Fruit fly (Drosophila melanogaster) whole organism, embryonic: Measurements from ENCODE around the gene stv.

Source experiments
- Blimp-1 ChIP-seq: fragments of 200-800 bp; sonication (Bioruptor generic); optimal IDR thresholded peaks from 3 replicates; lab custom pipeline; 2018; ENCODE audit warnings: missing biosample characterization, missing genetic modification characterization, mild to moderate bottlenecking, moderate library complexity, missing genetic modification reagents
- CG10147 ChIP-seq: fragments of 200-800 bp; sonication (Bioruptor generic); optimal IDR thresholded peaks from 2 replicates; lab custom pipeline; 2019; ENCODE audit warnings: missing biosample characterization, mild to moderate bottlenecking, missing genetic modification characterization, moderate library complexity
- CG10267 ChIP-seq: fragments of 200-800 bp; sonication (Bioruptor generic); optimal IDR thresholded peaks from 2 replicates; lab custom pipeline; 2018; ENCODE audit warnings: missing biosample characterization, mild to moderate bottlenecking, missing genetic modification characterization, moderate library complexity
- CG10274 ChIP-seq: fragments of 200-800 bp; sonication (Bioruptor generic); optimal IDR thresholded peaks from 3 replicates; lab custom pipeline; 2017; ENCODE audit warnings: missing biosample characterization, mild to moderate bottlenecking, missing genetic modification characterization
- CG10431 ChIP-seq: fragments of 200-800 bp; sonication (Bioruptor generic); optimal IDR thresholded peaks from 3 replicates; lab custom pipeline; 2018; ENCODE audit warnings: missing biosample characterization, mild to moderate bottlenecking, missing genetic modification characterization
- CG11093 ChIP-seq: fragments of 200-800 bp; sonication (Bioruptor generic); IDR thresholded peaks from 3 replicates; pipeline ENCODE4 v1.3.6; 2022; ENCODE audit warnings: missing biosample characterization, missing genetic modification characterization
- CG11456 ChIP-seq: fragments of 200-800 bp; sonication (Bioruptor generic); IDR thresholded peaks from 3 replicates; pipeline ENCODE4 v1.3.6; 2022; ENCODE audit warnings: missing biosample characterization, missing genetic modification characterization
- CG12071 ChIP-seq: fragments of 200-800 bp; sonication (Bioruptor generic); optimal IDR thresholded peaks from 3 replicates; lab custom pipeline; 2018; ENCODE audit warnings: missing biosample characterization, mild to moderate bottlenecking, missing genetic modification characterization
- CG14667 ChIP-seq: fragments of 200-800 bp; sonication (Bioruptor generic); IDR thresholded peaks from 2 replicates; pipeline ENCODE4 v1.3.6; 2022; ENCODE audit warnings: missing biosample characterization, missing genetic modification characterization
- CG14860 ChIP-seq: fragments of 200-800 bp; sonication (Bioruptor generic); IDR thresholded peaks from 3 replicates; pipeline ENCODE4 v1.3.6; 2022; ENCODE audit warnings: missing biosample characterization, missing genetic modification characterization; ENCODE audit not compliant: partially characterized antibody
- CG1602 ChIP-seq: fragments of 200-800 bp; sonication (Bioruptor generic); optimal IDR thresholded peaks from 3 replicates; lab custom pipeline; 2016; ENCODE audit warnings: missing biosample characterization, missing genetic modification characterization
- CG17186 ChIP-seq: fragments of 200-800 bp; sonication (Bioruptor generic); optimal IDR thresholded peaks from 3 replicates; lab custom pipeline; 2017; ENCODE audit warnings: missing biosample characterization, missing genetic modification reagents, missing genetic modification characterization
- CG17612 ChIP-seq: fragments of 200-800 bp; sonication (Bioruptor generic); IDR thresholded peaks from 2 replicates; pipeline ENCODE4 v1.3.6; 2022; ENCODE audit warnings: missing biosample characterization, missing genetic modification characterization
- CG17802 ChIP-seq: fragments of 200-800 bp; sonication (Bioruptor generic); optimal IDR thresholded peaks from 2 replicates; lab custom pipeline; 2018; ENCODE audit warnings: missing biosample characterization, mild to moderate bottlenecking, missing genetic modification characterization, moderate library complexity
- CG2120 ChIP-seq: fragments of 200-800 bp; sonication (Bioruptor generic); optimal IDR thresholded peaks from 3 replicates; lab custom pipeline; 2016; ENCODE audit warnings: missing biosample characterization, missing genetic modification characterization
- CG3163 ChIP-seq: fragments of 200-800 bp; sonication (Bioruptor generic); optimal IDR thresholded peaks from 3 replicates; lab custom pipeline; 2016; ENCODE audit warnings: missing biosample characterization, missing genetic modification characterization
- CG4282 ChIP-seq: fragments of 200-800 bp; sonication (Bioruptor generic); optimal IDR thresholded peaks from 2 replicates; lab custom pipeline; 2016; ENCODE audit warnings: missing biosample characterization, missing genetic modification characterization
- CG4328 ChIP-seq: fragments of 200-800 bp; sonication (Bioruptor generic); optimal IDR thresholded peaks from 3 replicates; lab custom pipeline; 2017; ENCODE audit warnings: missing biosample characterization, missing genetic modification reagents, missing genetic modification characterization
- CG43689 ChIP-seq: fragments of 200-800 bp; sonication (Bioruptor generic); IDR thresholded peaks from 2 replicates; pipeline ENCODE4 v1.3.6; 2022; ENCODE audit warnings: missing biosample characterization, missing genetic modification characterization
- CG5180 ChIP-seq: fragments of 200-800 bp; sonication (Bioruptor generic); optimal IDR thresholded peaks from 3 replicates; lab custom pipeline; 2017; ENCODE audit warnings: missing biosample characterization, missing genetic modification characterization, mild to moderate bottlenecking, moderate library complexity, missing genetic modification reagents
- CG6254 ChIP-seq: fragments of 200-800 bp; sonication (Bioruptor generic); optimal IDR thresholded peaks from 3 replicates; lab custom pipeline; 2017; ENCODE audit warnings: mild to moderate bottlenecking, missing biosample characterization, missing genetic modification reagents, missing genetic modification characterization
- CG8359 ChIP-seq: fragments of 200-800 bp; sonication (Bioruptor generic); optimal IDR thresholded peaks from 2 replicates; lab custom pipeline; 2017; ENCODE audit warnings: missing biosample characterization, mild to moderate bottlenecking, missing genetic modification characterization, borderline replicate concordance
- CG8765 ChIP-seq: fragments of 200-800 bp; sonication (Bioruptor generic); IDR thresholded peaks from 2 replicates; pipeline ENCODE4 v1.3.6; 2022; ENCODE audit warnings: missing biosample characterization, missing genetic modification characterization
- CkIIα-i1 ChIP-seq: fragments of 200-800 bp; sonication (Bioruptor generic); IDR thresholded peaks from 2 replicates; pipeline ENCODE4 v1.3.6; 2022; ENCODE audit warnings: missing biosample characterization, missing genetic modification characterization
- Dp ChIP-seq: fragments of 200-800 bp; sonication (Bioruptor generic); optimal IDR thresholded peaks from 2 replicates; lab custom pipeline; 2018; ENCODE audit warnings: missing biosample characterization, mild to moderate bottlenecking, missing genetic modification characterization, moderate library complexity
- H15 ChIP-seq: fragments of 200-800 bp; sonication (Bioruptor generic); IDR thresholded peaks from 3 replicates; pipeline ENCODE4 v1.3.6; 2022; ENCODE audit warnings: missing biosample characterization, missing genetic modification characterization
- HLH4C ChIP-seq: fragments of 200-800 bp; sonication (Bioruptor generic); IDR thresholded peaks from 3 replicates; pipeline ENCODE4 v1.3.6; 2022; ENCODE audit warnings: missing biosample characterization, missing genetic modification characterization; ENCODE audit not compliant: partially characterized antibody
- Oli ChIP-seq: fragments of 200-800 bp; sonication (Bioruptor generic); optimal IDR thresholded peaks from 2 replicates; lab custom pipeline; 2018; ENCODE audit warnings: missing biosample characterization, mild to moderate bottlenecking, missing genetic modification characterization, moderate library complexity
- Poxn ChIP-seq: fragments of 200-800 bp; sonication (Bioruptor generic); IDR thresholded peaks from 2 replicates; pipeline ENCODE4 v1.3.6; 2022; ENCODE audit warnings: missing biosample characterization, missing genetic modification characterization
- Side ChIP-seq: fragments of 200-800 bp; sonication (Bioruptor generic); optimal IDR thresholded peaks from 2 replicates; lab custom pipeline; 2016; ENCODE audit warnings: missing biosample characterization, missing genetic modification characterization
- Sry-β ChIP-seq: fragments of 200-800 bp; sonication (Bioruptor generic); optimal IDR thresholded peaks from 2 replicates; lab custom pipeline; 2018; ENCODE audit warnings: missing biosample characterization, mild to moderate bottlenecking, missing genetic modification characterization, moderate library complexity
- ara ChIP-seq: fragments of 200-800 bp; sonication (Bioruptor generic); IDR thresholded peaks from 2 replicates; pipeline ENCODE4 v1.3.6; 2022; ENCODE audit warnings: missing biosample characterization, missing genetic modification characterization
- ase ChIP-seq: fragments of 200-800 bp; sonication (Bioruptor generic); IDR thresholded peaks from 3 replicates; pipeline ENCODE4 v1.3.6; 2022; ENCODE audit warnings: missing biosample characterization, missing genetic modification characterization
- bcd ChIP-seq: fragments of 200-800 bp; sonication (Bioruptor generic); optimal IDR thresholded peaks from 2 replicates; lab custom pipeline; 2017; ENCODE audit warnings: missing biosample characterization, mild to moderate bottlenecking, missing genetic modification characterization
- cato ChIP-seq: fragments of 200-800 bp; sonication (Bioruptor generic); optimal IDR thresholded peaks from 2 replicates; lab custom pipeline; 2016; ENCODE audit warnings: missing biosample characterization, missing genetic modification characterization, borderline replicate concordance
- crp ChIP-seq, 2 experiments: fragments of 200-800 bp; sonication (Bioruptor generic); optimal IDR thresholded peaks; 2 replicates in 1 of 2; 3 replicates in 1 of 2; lab custom pipeline; 2017; ENCODE audit warnings: missing biosample characterization in 2 of 2, missing genetic modification characterization in 2 of 2, mild to moderate bottlenecking in 1 of 2, moderate library complexity in 1 of 2
- dmrt99B ChIP-seq: fragments of 200-800 bp; sonication (Bioruptor generic); optimal IDR thresholded peaks from 2 replicates; lab custom pipeline; 2018; ENCODE audit warnings: missing biosample characterization, mild to moderate bottlenecking, missing genetic modification characterization, moderate library complexity
- exex ChIP-seq: fragments of 200-800 bp; sonication (Bioruptor generic); optimal IDR thresholded peaks from 4 replicates; lab custom pipeline; 2018; ENCODE audit warnings: missing biosample characterization, mild to moderate bottlenecking, missing genetic modification characterization, moderate library complexity
- gem ChIP-seq: fragments of 200-800 bp; sonication (Bioruptor generic); optimal IDR thresholded peaks from 2 replicates; lab custom pipeline; 2019; ENCODE audit warnings: missing biosample characterization, mild to moderate bottlenecking, missing genetic modification characterization, moderate library complexity
- jigr1 ChIP-seq: fragments of 200-800 bp; sonication (Bioruptor generic); IDR thresholded peaks from 3 replicates; pipeline ENCODE4 v1.3.6; 2022; ENCODE audit warnings: missing biosample characterization, missing genetic modification characterization
- knrl ChIP-seq: fragments of 200-800 bp; sonication (Bioruptor generic); IDR thresholded peaks from 3 replicates; pipeline ENCODE4 v1.3.6; 2022; ENCODE audit warnings: missing biosample characterization, missing genetic modification characterization; ENCODE audit not compliant: partially characterized antibody
- nerfin-2 ChIP-seq: fragments of 200-800 bp; sonication (Bioruptor generic); IDR thresholded peaks from 2 replicates; pipeline ENCODE4 v1.3.6; 2022; ENCODE audit warnings: missing biosample characterization, missing genetic modification characterization; ENCODE audit not compliant: partially characterized antibody
- ranshi ChIP-seq: fragments of 200-800 bp; sonication (Bioruptor generic); IDR thresholded peaks from 2 replicates; pipeline ENCODE4 v1.3.6; 2022; ENCODE audit warnings: missing biosample characterization, missing genetic modification characterization
- row ChIP-seq: fragments of 200-800 bp; sonication (Bioruptor generic); IDR thresholded peaks from 3 replicates; pipeline ENCODE4 v1.3.6; 2022; ENCODE audit warnings: missing biosample characterization, missing genetic modification characterization
- sima ChIP-seq: fragments of 200-800 bp; sonication (Bioruptor generic); optimal IDR thresholded peaks from 2 replicates; lab custom pipeline; 2016; ENCODE audit warnings: missing biosample characterization, missing genetic modification characterization
- slp2 ChIP-seq: fragments of 200-800 bp; sonication (Bioruptor generic); optimal IDR thresholded peaks from 2 replicates; lab custom pipeline; 2016; ENCODE audit warnings: missing biosample characterization, missing genetic modification characterization
- sob ChIP-seq: fragments of 200-800 bp; sonication (Bioruptor generic); IDR thresholded peaks from 2 replicates; pipeline ENCODE4 v1.3.6; 2022; ENCODE audit warnings: missing biosample characterization, missing genetic modification characterization
- sqz ChIP-seq: fragments of 200-800 bp; sonication (Bioruptor generic); optimal IDR thresholded peaks from 3 replicates; lab custom pipeline; 2018; ENCODE audit warnings: missing biosample characterization, mild to moderate bottlenecking, missing genetic modification characterization
- sr ChIP-seq: fragments of 200-800 bp; sonication (Bioruptor generic); IDR thresholded peaks from 3 replicates; pipeline ENCODE4 v1.3.6; 2022; ENCODE audit warnings: missing biosample characterization, missing genetic modification characterization
- toy ChIP-seq: fragments of 200-800 bp; sonication (Bioruptor generic); IDR thresholded peaks from 2 replicates; pipeline ENCODE4 v1.3.6; 2022; ENCODE audit warnings: missing biosample characterization, missing genetic modification characterization
- tup ChIP-seq: fragments of 200-800 bp; sonication (Bioruptor generic); optimal IDR thresholded peaks from 2 replicates; lab custom pipeline; 2016; ENCODE audit warnings: missing biosample characterization, mild to moderate bottlenecking, missing genetic modification characterization, moderate library complexity

The stv gene

DNA sequence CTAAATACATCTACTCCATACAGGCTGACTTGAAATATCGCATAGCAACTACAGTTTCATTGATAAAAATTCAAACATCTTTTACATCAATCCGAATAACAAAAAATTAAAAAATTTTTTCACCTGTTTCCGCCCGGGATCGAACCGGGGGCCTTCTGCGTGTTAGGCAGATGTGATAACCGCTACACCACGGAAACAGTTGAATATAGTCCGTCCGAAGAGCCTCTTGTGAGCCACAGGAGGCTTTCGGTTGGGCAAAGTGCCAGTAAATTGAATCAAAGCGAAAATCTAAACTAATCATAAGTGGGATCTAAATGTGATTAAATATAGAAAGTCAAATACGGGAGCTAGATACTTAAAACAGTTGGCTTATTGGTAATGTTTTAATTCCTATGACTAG lies 43.8 kb upstream of the stv start (continued):
- TF ChIP-seq Sry-β: no peak
- TF ChIP-seq Blimp-1: no peak
- TF ChIP-seq sob (GFP tag; lab: Robert Waterston, UW): no peak
- no peak for TF ChIP-seq CG10147 (GFP tag; lab: Kevin White, UChicago)
- TF ChIP-seq nerfin-2: peak; percentile 78
- TF ChIP-seq CG11456 (GFP tag; lab: Robert Waterston, UW): no peak
- TF ChIP-seq exex (tag; lab: Kevin White, UChicago): peak; percentile 30
- TF ChIP-seq bcd (GFP tag; lab: Kevin White, UChicago): no peak
- TF ChIP-seq CG3163 (GFP tag; lab: Kevin White, UChicago): no peak
- TF ChIP-seq CG12071 (GFP tag; lab: Kevin White, UChicago): no peak
- no peak for TF ChIP-seq tup (GFP tag; lab: Kevin White, UChicago)
- no peak for TF ChIP-seq CG5180 (GFP tag; lab: Kevin White, UChicago)
- TF ChIP-seq Poxn (GFP tag; lab: Robert Waterston, UW): no peak
- no peak for TF ChIP-seq CG17802
- TF ChIP-seq knrl (GFP tag; lab: Robert Waterston, UW): peak; percentile 54
- no peak for TF ChIP-seq ase (GFP tag; lab: Robert Waterston, UW)
- TF ChIP-seq CG17186 (GFP tag; lab: Kevin White, UChicago): no peak
- TF ChIP-seq H15 (GFP tag; lab: Robert Waterston, UW): no peak
- no peak for TF ChIP-seq CG1602 (GFP tag; lab: Kevin White, UChicago)
- TF ChIP-seq toy (GFP tag; lab: Robert Waterston, UW): no peak
- TF ChIP-seq CG11093: no peak
- TF ChIP-seq dmrt99B (tag; lab: Kevin White, UChicago): no peak
- TF ChIP-seq CG6254 (GFP tag; lab: Kevin White, UChicago): no peak
- no peak for TF ChIP-seq row
- no peak for TF ChIP-seq CG43689
- no peak for TF ChIP-seq CG8359 (GFP tag; lab: Kevin White, UChicago)
- no peak for TF ChIP-seq sr
- no peak for TF ChIP-seq ara (GFP tag; lab: Robert Waterston, UW)
- TF ChIP-seq sima (GFP tag; lab: Kevin White, UChicago): no peak
- no peak for TF ChIP-seq cato
- TF ChIP-seq CG14860 (GFP tag; lab: Robert Waterston, UW): peak; percentile 66
- no peak for TF ChIP-seq CG17612
- TF ChIP-seq sqz (GFP tag; lab: Kevin White, UChicago): no peak
- no peak for TF ChIP-seq CG8765
- TF ChIP-seq CG10267 (tag; lab: Kevin White, UChicago): no peak
- no peak for TF ChIP-seq CkIIα-i1 (GFP tag; lab: Robert Waterston, UW)
- no peak for TF ChIP-seq CG4328
- no peak for TF ChIP-seq CG4282 (GFP tag; lab: Kevin White, UChicago)
- TF ChIP-seq Oli (tag; lab: Kevin White, UChicago): no peak
- TF ChIP-seq CG10274 (GFP tag; lab: Kevin White, UChicago): no peak
- no peak for TF ChIP-seq gem
- no peak for TF ChIP-seq slp2
- TF ChIP-seq CG10431 (GFP tag; lab: Kevin White, UChicago): no peak
- TF ChIP-seq ranshi (GFP tag; lab: Robert Waterston, UW): no peak
- no peak for TF ChIP-seq Dp (GFP tag; lab: Kevin White, UChicago)
- TF ChIP-seq Side (GFP tag; lab: Kevin White, UChicago): no peak
- TF ChIP-seq CG14667 (GFP tag; lab: Robert Waterston, UW): no peak
- TF ChIP-seq CG2120 (GFP tag; lab: Kevin White, UChicago): no peak
- no peak for TF ChIP-seq crp (GFP tag; optimal IDR thresholded peaks at IDR 0.05; lab: Kevin White, UChicago)
- no peak for TF ChIP-seq jigr1 (GFP tag; lab: Robert Waterston, UW)
- peak; percentile 62 for TF ChIP-seq HLH4C
